Worm (Caenorhabditis elegans) whole organism, L4 larva: ENCODE data around the gene srg-66.

Source experiments
- R02D3.7 ChIP-seq: fragments of 150-350 bp; sonication (generic microtip); optimal IDR thresholded peaks from 3 replicates; lab custom pipeline; 2014; ENCODE audit warnings: missing biosample characterization, missing genetic modification characterization
- Y75B8A.6 ChIP-seq: fragments of 200-800 bp; sonication (Bioruptor generic); IDR thresholded peaks from 2 replicates; pipeline ENCODE4 v1.3.6; 2022; ENCODE audit warnings: missing genetic modification reagents, missing genetic modification characterization, missing compliant biosample characterization
- ZK546.5 ChIP-seq, 2 experiments: sonication (generic microtip); optimal IDR thresholded peaks; 2 replicates each; lab custom pipeline; 2017; ENCODE audit warnings: missing biosample characterization in 2 of 2, missing genetic modification characterization in 2 of 2
- aha-1 ChIP-seq: fragments of 150-350 bp; peaks from one replicate; lab custom pipeline; 2014; ENCODE audit warnings: missing biosample characterization, missing genetic modification characterization
- aly-2 ChIP-seq: sonication (generic microtip); optimal IDR thresholded peaks from 2 replicates; lab custom pipeline; 2018; ENCODE audit warnings: missing biosample characterization, missing genetic modification characterization
- ceh-82 ChIP-seq: sonication (generic microtip); optimal IDR thresholded peaks from 2 replicates; lab custom pipeline; 2017; ENCODE audit warnings: missing biosample characterization, missing genetic modification characterization
- cey-2 ChIP-seq: sonication (generic microtip); optimal IDR thresholded peaks from 3 replicates; lab custom pipeline; 2017; ENCODE audit warnings: missing genetic modification characterization, mild to moderate bottlenecking, missing compliant biosample characterization, antibody characterized with exemption, borderline replicate concordance; ENCODE audit not compliant: insufficient read depth
- daf-16 ChIP-seq, 3 experiments: sonication (generic microtip); optimal IDR thresholded peaks; 2 replicates each; lab custom pipeline; 2016 to 2017; ENCODE audit warnings: missing genetic modification characterization in 3 of 3, missing genetic modification reagents in 3 of 3, mild to moderate bottlenecking in 2 of 3, missing compliant biosample characterization in 2 of 3, missing biosample characterization in 1 of 3, moderate library complexity in 1 of 3
- dmd-9 ChIP-seq: fragments of 200-800 bp; sonication (Bioruptor generic); IDR thresholded peaks from 2 replicates; pipeline ENCODE4 v1.3.6; 2022; ENCODE audit warnings: missing genetic modification reagents, missing genetic modification characterization, missing compliant biosample characterization
- dpl-1 ChIP-seq: fragments of 150-350 bp; optimal IDR thresholded peaks from 2 replicates; lab custom pipeline; 2014; ENCODE audit warnings: missing biosample characterization, missing genetic modification reagents, missing genetic modification characterization
- dve-1 ChIP-seq: sonication (generic microtip); optimal IDR thresholded peaks from 2 replicates; lab custom pipeline; 2017; ENCODE audit warnings: antibody characterized with exemption, mild to moderate bottlenecking, missing genetic modification characterization, missing compliant biosample characterization; ENCODE audit not compliant: insufficient read depth
- egl-43 ChIP-seq: fragments of 200-800 bp; sonication (Bioruptor generic); IDR thresholded peaks from 2 replicates; pipeline ENCODE4 v1.3.6; 2022; ENCODE audit warnings: missing genetic modification reagents, missing genetic modification characterization, missing compliant biosample characterization
- hif-1 ChIP-seq, 2 experiments: sonication (generic microtip); optimal IDR thresholded peaks; 2 replicates each; lab custom pipeline; 2016 to 2017; ENCODE audit warnings: missing compliant biosample characterization in 2 of 2, missing genetic modification characterization in 2 of 2, missing genetic modification reagents in 2 of 2, missing genotype in 2 of 2, mild to moderate bottlenecking in 1 of 2
- hlh-11 ChIP-seq: fragments of 200-800 bp; sonication (Bioruptor generic); optimal IDR thresholded peaks from 2 replicates; lab custom pipeline; 2018; ENCODE audit warnings: mild to moderate bottlenecking, missing genetic modification characterization, missing compliant biosample characterization
- lim-7 ChIP-seq: fragments of 200-800 bp; sonication (Bioruptor generic); IDR thresholded peaks from 2 replicates; pipeline ENCODE4 v1.3.6; 2022; ENCODE audit warnings: missing genetic modification characterization, missing compliant biosample characterization
- lin-1 ChIP-seq: fragments of 200-800 bp; sonication (Bioruptor generic); IDR thresholded peaks from 2 replicates; pipeline ENCODE4 v1.3.6; 2022; ENCODE audit warnings: missing genetic modification reagents, missing genetic modification characterization, missing compliant biosample characterization
- lin-13 ChIP-seq: fragments of 150-350 bp; optimal IDR thresholded peaks from 2 replicates; lab custom pipeline; 2014; ENCODE audit warnings: missing biosample characterization, missing genetic modification reagents, missing genetic modification characterization
- lsy-2 ChIP-seq, 2 experiments: fragments of 150-350 bp in 1 of 2; sonication (generic microtip) in 1 of 2; optimal IDR thresholded peaks; 2 replicates each; lab custom pipeline; 2014 to 2017; ENCODE audit warnings: missing biosample characterization in 2 of 2, missing genetic modification characterization in 2 of 2
- mdl-1 ChIP-seq, 2 experiments: fragments of 150-350 bp in 1 of 2; sonication (generic microtip) in 1 of 2; optimal IDR thresholded peaks; 2 replicates each; lab custom pipeline; 2014 to 2017; ENCODE audit warnings: missing biosample characterization in 2 of 2, missing genetic modification characterization in 2 of 2
- mep-1 ChIP-seq: fragments of 150-350 bp; sonication (generic microtip); optimal IDR thresholded peaks from 3 replicates; lab custom pipeline; 2014; ENCODE audit warnings: missing biosample characterization, missing genetic modification characterization
- mes-2 ChIP-seq: sonication (generic microtip); optimal IDR thresholded peaks from 2 replicates; lab custom pipeline; 2016; ENCODE audit warnings: missing genotype, mild to moderate bottlenecking, missing genetic modification characterization, missing compliant biosample characterization; ENCODE audit not compliant: poor library complexity, severe bottlenecking
- mxl-3 ChIP-seq: fragments of 200-800 bp; sonication (Bioruptor generic); optimal IDR thresholded peaks from 2 replicates; lab custom pipeline; 2018; ENCODE audit warnings: mild to moderate bottlenecking, missing genetic modification characterization, missing compliant biosample characterization
- nhr-102 ChIP-seq: sonication (generic microtip); optimal IDR thresholded peaks from 2 replicates; lab custom pipeline; 2016; ENCODE audit warnings: mild to moderate bottlenecking, missing genetic modification characterization, moderate library complexity, missing compliant biosample characterization
- nhr-11 ChIP-seq: fragments of 150-350 bp; optimal IDR thresholded peaks from 2 replicates; lab custom pipeline; 2014; ENCODE audit warnings: missing biosample characterization, missing genetic modification characterization
- nhr-111 ChIP-seq: fragments of 200-800 bp; sonication (Bioruptor generic); optimal IDR thresholded peaks from 2 replicates; lab custom pipeline; 2018; ENCODE audit warnings: mild to moderate bottlenecking, missing genetic modification characterization, missing compliant biosample characterization
- nhr-28 ChIP-seq: fragments of 150-350 bp; optimal IDR thresholded peaks from 2 replicates; lab custom pipeline; 2014; ENCODE audit warnings: missing biosample characterization, missing genetic modification characterization
- nhr-48 ChIP-seq: sonication (generic microtip); optimal IDR thresholded peaks from 2 replicates; lab custom pipeline; 2016; ENCODE audit warnings: mild to moderate bottlenecking, missing genetic modification characterization, missing compliant biosample characterization
- nhr-76 ChIP-seq: fragments of 150-350 bp; optimal IDR thresholded peaks from 2 replicates; lab custom pipeline; 2014; ENCODE audit warnings: missing biosample characterization, missing genetic modification characterization
- pha-4 ChIP-seq, 2 experiments: fragments of 150-350 bp in 1 of 2; fragments of 200-800 bp in 1 of 2; sonication (Bioruptor generic) in 1 of 2; IDR thresholded peaks in 1 of 2; optimal IDR thresholded peaks in 1 of 2; 2 replicates each; pipeline versions ENCODE4 v1.3.6 to Lab custom; 2014 to 2022; ENCODE audit warnings: missing genetic modification characterization in 2 of 2, missing genetic modification reagents in 2 of 2, missing biosample characterization in 1 of 2, missing compliant biosample characterization in 1 of 2
- php-3 ChIP-seq: fragments of 200-800 bp; sonication (Bioruptor generic); IDR thresholded peaks from 2 replicates; pipeline ENCODE4 v1.3.6; 2022; ENCODE audit warnings: missing genetic modification reagents, missing genetic modification characterization, missing compliant biosample characterization
- pqm-1 ChIP-seq: sonication (generic microtip); optimal IDR thresholded peaks from 2 replicates; lab custom pipeline; 2017; ENCODE audit warnings: missing biosample characterization, missing genetic modification characterization
- skn-1 ChIP-seq: fragments of 150-350 bp; optimal IDR thresholded peaks from 2 replicates; lab custom pipeline; 2014; ENCODE audit warnings: missing biosample characterization, missing genetic modification characterization
- tra-1 ChIP-seq: fragments of 200-800 bp; sonication (Bioruptor generic); IDR thresholded peaks from 2 replicates; pipeline ENCODE4 v1.3.6; 2022; ENCODE audit warnings: missing genetic modification reagents, missing genetic modification characterization, missing compliant biosample characterization
- unc-39 ChIP-seq: sonication (generic microtip); optimal IDR thresholded peaks from 2 replicates; lab custom pipeline; 2017; ENCODE audit warnings: missing biosample characterization, missing genetic modification characterization
- unc-62 ChIP-seq, 3 experiments: fragments of 150-350 bp in 1 of 3; sonication (generic microtip); optimal IDR thresholded peaks in 2 of 3; peaks in 1 of 3; 1 replicate in 1 of 3; 2 replicates in 2 of 3; lab custom pipeline; 2014 to 2017; ENCODE audit warnings: missing biosample characterization in 3 of 3, missing genetic modification characterization in 3 of 3, missing genetic modification reagents in 3 of 3, missing genotype in 1 of 3
- vab-7 ChIP-seq: fragments of 200-800 bp; sonication (Bioruptor generic); IDR thresholded peaks from 2 replicates; pipeline ENCODE4 v1.3.6; 2022; ENCODE audit warnings: missing genetic modification reagents, missing genetic modification characterization, missing compliant biosample characterization
- zfp-3 ChIP-seq: fragments of 200-800 bp; sonication (Bioruptor generic); conservative IDR thresholded peaks from 2 replicates; pipeline ENCODE4 v1.3.6; 2022; ENCODE audit warnings: missing genetic modification reagents, missing genetic modification characterization, missing compliant biosample characterization
- zip-2 ChIP-seq: fragments of 150-350 bp; optimal IDR thresholded peaks from 2 replicates; lab custom pipeline; 2014; ENCODE audit warnings: missing biosample characterization, missing genetic modification characterization

Gene srg-66

ce11 chrV:5447057-5447456 lies 35.2 kb downstream of the srg-66 start:
- TF ChIP-seq nhr-111 (GFP tag; lab: Kevin White, UChicago) (no peak), aha-1 (tag; lab: Kevin White, UChicago) (peak; percentile 45)

ce11 chrV:5445839-5446238 lies 36.4 kb downstream of the srg-66 start, which contains the start of gene F08F3.1:
Gene F08F3.1, plus strand, starts transcription at chrV:5446139.
- peak in 1 of 2 experiments; percentile 89 for TF ChIP-seq unc-62 (GFP tag; optimal IDR thresholded peaks at IDR 0.05 in 1 of 2; lab: Kevin White, UChicago)
- no peak for TF ChIP-seq unc-62 (tag; optimal IDR thresholded peaks at IDR 0.05; lab: Kevin White, UChicago)
- TF ChIP-seq nhr-76 (tag; lab: Kevin White, UChicago) = no peak
- TF ChIP-seq lsy-2 (tag; optimal IDR thresholded peaks at IDR 0.05; lab: Kevin White, UChicago) = no peak

ce11 chrV:5444037-5444436 lies 38.2 kb downstream of the srg-66 start:
- TF ChIP-seq unc-62 (GFP tag; optimal IDR thresholded peaks at IDR 0.05 in 1 of 2; lab: Kevin White, UChicago) (peak in 1 of 2 experiments; percentile 57), unc-62 (tag; optimal IDR thresholded peaks at IDR 0.05; lab: Kevin White, UChicago) (no peak), dmd-9 (GFP tag; lab: Robert Waterston, UW) (no peak)

ce11 chrV:5442366-5442765 lies 39.8 kb downstream of the srg-66 start:
- TF ChIP-seq R02D3.7 (tag; lab: Kevin White, UChicago) (no peak), unc-62 (GFP tag; optimal IDR thresholded peaks at IDR 0.05 in 1 of 2; lab: Kevin White, UChicago) (peak in 1 of 2 experiments; percentile 95), unc-62 (tag; optimal IDR thresholded peaks at IDR 0.05; lab: Kevin White, UChicago) (no peak)

- TF ChIP-seq tra-1 (0 out of 2 replicates have a peak, but pooled peaks have one; percentile 63), unc-39 (no peak), aly-2 (tag; lab: Kevin White, UChicago) (no peak), vab-7 (GFP tag; lab: Robert Waterston, UW) (no peak)
Measured at ce11 chrV:5439068-5439467, 43.1 kb downstream of the srg-66 start, which contains the start of gene snpc-1.3. Gene snpc-1.3, minus strand, starts transcription at chrV:5439168.

- TF ChIP-seq aha-1 (tag; lab: Kevin White, UChicago) (peak; percentile 79), ZK546.5 (tag; optimal IDR thresholded peaks at IDR 0.05; lab: Kevin White, UChicago) (no peak), pqm-1 (tag; lab: Kevin White, UChicago) (peak; percentile 99), nhr-48 (peak; percentile 37), php-3 (GFP tag; lab: Robert Waterston, UW) (peak; percentile 85), mep-1 (tag; lab: Kevin White, UChicago) (peak; percentile 81), zip-2 (tag; lab: Kevin White, UChicago) (no peak), ceh-82 (tag; lab: Kevin White, UChicago) (no peak), mxl-3 (GFP tag; lab: Kevin White, UChicago) (peak; percentile 67), lin-1 (0 out of 2 replicates have a peak, but pooled peaks have one; percentile 34), pha-4 (GFP tag; IDR thresholded peaks at IDR 0.05; lab: Robert Waterston, UW) (no peak), pha-4 (tag; optimal IDR thresholded peaks at IDR 0.05; lab: Kevin White, UChicago) (peak; percentile 14), tra-1 (peak; percentile 71; the same call in 1 of the 2 replicates), hif-1 (tag; optimal IDR thresholded peaks at IDR 0.05; lab: Kevin White, UChicago) (no peak), skn-1 (tag; lab: Kevin White, UChicago) (no peak), Y75B8A.6 (GFP tag; lab: Robert Waterston, UW) (no peak), nhr-28 (tag; lab: Kevin White, UChicago) (peak; percentile 97), dpl-1 (GFP tag; lab: Kevin White, UChicago) (peak; percentile 90), hlh-11 (tag; lab: Kevin White, UChicago) (peak; percentile 88), dve-1 (tag; lab: Kevin White, UChicago) (peak; percentile 89), nhr-11 (tag; lab: Kevin White, UChicago) (peak; percentile 3), egl-43 (GFP tag; lab: Robert Waterston, UW) (no peak), nhr-102 (tag; lab: Kevin White, UChicago) (peak; percentile 34), mes-2 (tag; lab: Kevin White, UChicago) (peak; percentile 79), cey-2 (no peak), zfp-3 (GFP tag; lab: Robert Waterston, UW) (no peak), lim-7 (GFP tag; lab: Robert Waterston, UW) (no peak), lin-13 (peak; percentile 59), mdl-1 (tag; optimal IDR thresholded peaks at IDR 0.05; lab: Kevin White, UChicago) (peak in 1 of 2 experiments; percentile 76), daf-16 (GFP tag; optimal IDR thresholded peaks at IDR 0.05; lab: Kevin White, UChicago) (peak in 1 of 2 experiments; percentile 22), daf-16 (tag; optimal IDR thresholded peaks at IDR 0.05; lab: Kevin White, UChicago) (peak; percentile 85), lsy-2 (tag; optimal IDR thresholded peaks at IDR 0.05; lab: Kevin White, UChicago) (peak in 1 of 2 experiments; percentile 85)
Measured at ce11 chrV:5433020-5433419, 49.2 kb downstream of the srg-66 start, which contains the start of gene acl-6. Gene acl-6, plus strand, starts transcription at chrV:5433386.
